Fruit fly (Drosophila melanogaster) whole organism, embryonic: ENCODE results near the gene CG43867.
A peak's percentile ranks its signal among the peaks of the same experiment; 100 is the strongest.

Source experiments
- Atf-2 ChIP-seq: fragments of 200-800 bp; sonication (Bioruptor generic); optimal IDR thresholded peaks from 2 replicates; lab custom pipeline; 2016; ENCODE audit warnings: missing biosample characterization, missing genetic modification characterization
- B-H1 ChIP-seq: fragments of 200-800 bp; sonication (Bioruptor generic); IDR thresholded peaks from 3 replicates; pipeline ENCODE4 v1.3.6; 2022; ENCODE audit warnings: missing biosample characterization, missing genetic modification characterization
- CG11247 ChIP-seq: fragments of 200-800 bp; sonication (Bioruptor generic); IDR thresholded peaks from 2 replicates; pipeline ENCODE4 v1.3.6; 2022; ENCODE audit warnings: missing biosample characterization, missing genetic modification characterization
- CG12219 ChIP-seq: fragments of 200-800 bp; sonication (Bioruptor generic); optimal IDR thresholded peaks from 3 replicates; lab custom pipeline; 2018; ENCODE audit warnings: missing biosample characterization, mild to moderate bottlenecking, missing genetic modification characterization
- CG17359 ChIP-seq: fragments of 200-800 bp; sonication (Bioruptor generic); optimal IDR thresholded peaks from 3 replicates; lab custom pipeline; 2018; ENCODE audit warnings: missing biosample characterization, mild to moderate bottlenecking, missing genetic modification characterization, moderate library complexity
- CG17612 ChIP-seq: fragments of 200-800 bp; sonication (Bioruptor generic); IDR thresholded peaks from 2 replicates; pipeline ENCODE4 v1.3.6; 2022; ENCODE audit warnings: missing biosample characterization, missing genetic modification characterization
- CG17802 ChIP-seq: fragments of 200-800 bp; sonication (Bioruptor generic); optimal IDR thresholded peaks from 2 replicates; lab custom pipeline; 2018; ENCODE audit warnings: missing biosample characterization, mild to moderate bottlenecking, missing genetic modification characterization, moderate library complexity
- CG18262 ChIP-seq: fragments of 200-800 bp; optimal IDR thresholded peaks from 3 replicates; lab custom pipeline; 2019; ENCODE audit warnings: missing biosample characterization, mild to moderate bottlenecking, missing genetic modification characterization, moderate library complexity
- CG30431 ChIP-seq: fragments of 200-800 bp; sonication (Bioruptor generic); optimal IDR thresholded peaks from 2 replicates; lab custom pipeline; 2017; ENCODE audit warnings: missing biosample characterization, missing genetic modification characterization
- CG32532 ChIP-seq: fragments of 200-800 bp; sonication (Bioruptor generic); IDR thresholded peaks from 2 replicates; pipeline ENCODE4 v1.3.6; 2022; ENCODE audit warnings: missing biosample characterization, missing genetic modification characterization
- CG32772 ChIP-seq: fragments of 200-800 bp; sonication (Bioruptor generic); IDR thresholded peaks from 2 replicates; pipeline ENCODE4 v1.3.6; 2022; ENCODE audit warnings: missing biosample characterization, missing genetic modification characterization
- CG4617 ChIP-seq: fragments of 200-800 bp; sonication (Bioruptor generic); optimal IDR thresholded peaks from 3 replicates; lab custom pipeline; 2016; ENCODE audit warnings: missing biosample characterization, missing genetic modification characterization, borderline replicate concordance
- CG6254 ChIP-seq: fragments of 200-800 bp; sonication (Bioruptor generic); optimal IDR thresholded peaks from 3 replicates; lab custom pipeline; 2017; ENCODE audit warnings: mild to moderate bottlenecking, missing biosample characterization, missing genetic modification reagents, missing genetic modification characterization
- CG6272 ChIP-seq: fragments of 200-800 bp; sonication (Bioruptor generic); IDR thresholded peaks from 2 replicates; pipeline ENCODE4 v1.3.6; 2022; ENCODE audit warnings: missing biosample characterization, missing genetic modification characterization
- CG6813 ChIP-seq: fragments of 200-800 bp; sonication (Bioruptor generic); optimal IDR thresholded peaks from 2 replicates; lab custom pipeline; 2017; ENCODE audit warnings: missing biosample characterization, missing genetic modification characterization, mild to moderate bottlenecking, moderate library complexity, missing genetic modification reagents
- CG7372 ChIP-seq: fragments of 200-800 bp; sonication (Bioruptor generic); IDR thresholded peaks from 2 replicates; pipeline ENCODE4 v1.3.6; 2022; ENCODE audit warnings: missing biosample characterization, missing genetic modification characterization
- CG7556 ChIP-seq: fragments of 200-800 bp; sonication (Bioruptor generic); optimal IDR thresholded peaks from 2 replicates; lab custom pipeline; 2017; ENCODE audit warnings: missing biosample characterization, mild to moderate bottlenecking, missing genetic modification characterization
- CG7839 ChIP-seq: fragments of 200-800 bp; sonication (Bioruptor generic); optimal IDR thresholded peaks from 3 replicates; lab custom pipeline; 2018; ENCODE audit warnings: missing biosample characterization, mild to moderate bottlenecking, missing genetic modification characterization, moderate library complexity
- CG8290 ChIP-seq, 3 experiments: fragments of 200-800 bp; sonication (Bioruptor generic); optimal IDR thresholded peaks; 2 replicates each; lab custom pipeline; 2016 to 2019; ENCODE audit warnings: missing biosample characterization in 3 of 3, missing genetic modification characterization in 3 of 3, mild to moderate bottlenecking in 2 of 3, moderate library complexity in 1 of 3
- CG9215 ChIP-seq: fragments of 200-800 bp; sonication (Bioruptor generic); IDR thresholded peaks from 2 replicates; pipeline ENCODE4 v1.3.6; 2022; ENCODE audit warnings: missing biosample characterization, missing genetic modification characterization
- CkIIα-i1 ChIP-seq: fragments of 200-800 bp; sonication (Bioruptor generic); IDR thresholded peaks from 2 replicates; pipeline ENCODE4 v1.3.6; 2022; ENCODE audit warnings: missing biosample characterization, missing genetic modification characterization
- Dfd ChIP-seq, 2 experiments: fragments of >200 bp; optimal IDR thresholded peaks; 2 replicates each; lab custom pipeline; 2017; ENCODE audit warnings: missing biosample characterization in 2 of 2, missing genetic modification characterization in 2 of 2
- Dip3 ChIP-seq: fragments of 200-800 bp; sonication (Bioruptor generic); optimal IDR thresholded peaks from 3 replicates; lab custom pipeline; 2016; ENCODE audit warnings: missing biosample characterization, missing genetic modification characterization
- Ets65A ChIP-seq: fragments of 200-800 bp; sonication (Bioruptor generic); peaks from one replicate; lab custom pipeline; 2016; ENCODE audit warnings: missing biosample characterization, missing genetic modification characterization
- Gug ChIP-seq: fragments of 200-800 bp; sonication (Bioruptor generic); IDR thresholded peaks from 4 replicates; pipeline ENCODE4 v1.3.6; 2022; ENCODE audit warnings: missing biosample characterization, missing genetic modification characterization
- HmgZ ChIP-seq: fragments of 200-800 bp; sonication (Bioruptor generic); optimal IDR thresholded peaks from 2 replicates; lab custom pipeline; 2018; ENCODE audit warnings: missing biosample characterization, mild to moderate bottlenecking, missing genetic modification characterization
- NC2α ChIP-seq: fragments of 200-800 bp; sonication (Bioruptor generic); optimal IDR thresholded peaks from 2 replicates; lab custom pipeline; 2016; ENCODE audit warnings: missing biosample characterization, missing genetic modification characterization
- NFAT ChIP-seq: fragments of 200-800 bp; sonication (Bioruptor generic); IDR thresholded peaks from 2 replicates; pipeline ENCODE4 v1.3.6; 2022; ENCODE audit warnings: missing biosample characterization, missing genetic modification characterization
- Neu2 ChIP-seq: fragments of 200-800 bp; sonication (Bioruptor generic); optimal IDR thresholded peaks from 3 replicates; lab custom pipeline; 2016; ENCODE audit warnings: missing biosample characterization, missing genetic modification characterization, borderline replicate concordance
- Poxn ChIP-seq: fragments of 200-800 bp; sonication (Bioruptor generic); IDR thresholded peaks from 2 replicates; pipeline ENCODE4 v1.3.6; 2022; ENCODE audit warnings: missing biosample characterization, missing genetic modification characterization
- Sry-β ChIP-seq: fragments of 200-800 bp; sonication (Bioruptor generic); optimal IDR thresholded peaks from 2 replicates; lab custom pipeline; 2018; ENCODE audit warnings: missing biosample characterization, mild to moderate bottlenecking, missing genetic modification characterization, moderate library complexity
- TFAM ChIP-seq: fragments of 200-800 bp; sonication (Bioruptor generic); optimal IDR thresholded peaks from 2 replicates; lab custom pipeline; 2017; ENCODE audit warnings: missing biosample characterization, missing genetic modification characterization, inconsistent platforms
- ab ChIP-seq: fragments of 200-800 bp; sonication (Bioruptor generic); optimal IDR thresholded peaks from 2 replicates; lab custom pipeline; 2016; ENCODE audit warnings: missing biosample characterization, missing genetic modification characterization
- abd-A ChIP-seq: fragments of 200-800 bp; sonication (Bioruptor generic); optimal IDR thresholded peaks from 3 replicates; lab custom pipeline; 2019; ENCODE audit warnings: missing biosample characterization, mild to moderate bottlenecking, missing genetic modification characterization, moderate library complexity
- amos ChIP-seq: fragments of 200-800 bp; sonication (Bioruptor generic); IDR thresholded peaks from 2 replicates; pipeline ENCODE4 v1.3.6; 2022; ENCODE audit warnings: missing biosample characterization, missing genetic modification characterization; ENCODE audit not compliant: partially characterized antibody
- ase ChIP-seq: fragments of 200-800 bp; sonication (Bioruptor generic); IDR thresholded peaks from 3 replicates; pipeline ENCODE4 v1.3.6; 2022; ENCODE audit warnings: missing biosample characterization, missing genetic modification characterization
- bcd ChIP-seq: fragments of 200-800 bp; sonication (Bioruptor generic); optimal IDR thresholded peaks from 2 replicates; lab custom pipeline; 2017; ENCODE audit warnings: missing biosample characterization, mild to moderate bottlenecking, missing genetic modification characterization
- cas ChIP-seq: fragments of 200-800 bp; sonication (Bioruptor generic); IDR thresholded peaks from 2 replicates; pipeline ENCODE4 v1.3.6; 2022; ENCODE audit warnings: missing biosample characterization, missing genetic modification characterization
- caup ChIP-seq: fragments of 200-800 bp; sonication (Bioruptor generic); optimal IDR thresholded peaks from 3 replicates; lab custom pipeline; 2017; ENCODE audit warnings: missing biosample characterization, mild to moderate bottlenecking, missing genetic modification characterization, moderate library complexity; ENCODE audit not compliant: severe bottlenecking
- chinmo ChIP-seq: fragments of 200-800 bp; sonication (Bioruptor generic); IDR thresholded peaks from 4 replicates; pipeline ENCODE4 v1.3.6; 2022; ENCODE audit warnings: missing biosample characterization, missing genetic modification characterization; ENCODE audit not compliant: partially characterized antibody
- chn ChIP-seq: fragments of 200-800 bp; sonication (Bioruptor generic); optimal IDR thresholded peaks from 2 replicates; lab custom pipeline; 2016; ENCODE audit warnings: missing biosample characterization, missing genetic modification characterization
- emc ChIP-seq: fragments of 200-800 bp; sonication (Bioruptor generic); optimal IDR thresholded peaks from 2 replicates; lab custom pipeline; 2016; ENCODE audit warnings: missing biosample characterization, missing genetic modification characterization
- eve ChIP-seq, 2 experiments: fragments of >200 bp; optimal IDR thresholded peaks; 2 replicates each; lab custom pipeline; 2017; ENCODE audit warnings: missing biosample characterization in 2 of 2, missing genetic modification characterization in 2 of 2
- gem ChIP-seq: fragments of 200-800 bp; sonication (Bioruptor generic); optimal IDR thresholded peaks from 2 replicates; lab custom pipeline; 2019; ENCODE audit warnings: missing biosample characterization, mild to moderate bottlenecking, missing genetic modification characterization, moderate library complexity
- ham ChIP-seq: fragments of 200-800 bp; sonication (Bioruptor generic); IDR thresholded peaks from 2 replicates; pipeline ENCODE4 v1.3.6; 2022; ENCODE audit warnings: missing biosample characterization, missing genetic modification characterization
- klu ChIP-seq: fragments of 200-800 bp; sonication (Bioruptor generic); IDR thresholded peaks from 2 replicates; pipeline ENCODE4 v1.3.6; 2022; ENCODE audit warnings: missing biosample characterization, missing genetic modification characterization
- maf-S ChIP-seq: fragments of 200-800 bp; sonication (Bioruptor generic); optimal IDR thresholded peaks from 2 replicates; lab custom pipeline; 2016; ENCODE audit warnings: missing biosample characterization, missing genetic modification characterization
- onecut ChIP-seq: fragments of 200-800 bp; sonication (Bioruptor generic); IDR thresholded peaks from 2 replicates; pipeline ENCODE4 v1.3.6; 2022; ENCODE audit warnings: missing biosample characterization, missing genetic modification characterization
- pros ChIP-seq: fragments of 200-800 bp; sonication (Bioruptor generic); optimal IDR thresholded peaks from 3 replicates; lab custom pipeline; 2019; ENCODE audit warnings: missing biosample characterization, mild to moderate bottlenecking, missing genetic modification characterization, moderate library complexity
- sim ChIP-seq: fragments of 200-800 bp; sonication (Bioruptor generic); IDR thresholded peaks from 2 replicates; pipeline ENCODE4 v1.3.6; 2022; ENCODE audit warnings: missing biosample characterization, missing genetic modification characterization
- vvl ChIP-seq: fragments of 200-800 bp; sonication (Bioruptor generic); IDR thresholded peaks from 2 replicates; pipeline ENCODE4 v1.3.6; 2022; ENCODE audit warnings: missing biosample characterization, missing genetic modification characterization

The CG43867 gene

dm6 chrX:769639-770124 lies 158.1 kb downstream of the CG43867 start, which contains the start of gene fz3 (continued):
- TF ChIP-seq Sry-β (peak; percentile 9), CG7556 (GFP tag; lab: Kevin White, UChicago) (no peak), Dip3 (no peak), maf-S (no peak), CG6272 (GFP tag; lab: Robert Waterston, UW) (no peak), CG32532 (GFP tag; lab: Robert Waterston, UW) (no peak), CG17612 (GFP tag; lab: Robert Waterston, UW) (no peak), CG17802 (tag; lab: Kevin White, UChicago) (no peak), CG4617 (GFP tag; lab: Kevin White, UChicago) (no peak), CG12219 (GFP tag; lab: Kevin White, UChicago) (no peak), sim (GFP tag; lab: Robert Waterston, UW) (no peak), CG32772 (GFP tag; lab: Robert Waterston, UW) (no peak), ham (GFP tag; lab: Robert Waterston, UW) (no peak), pros (GFP tag; lab: Kevin White, UChicago) (no peak), HmgZ (tag; lab: Kevin White, UChicago) (peak; percentile 41), CG17359 (tag; lab: Kevin White, UChicago) (peak; percentile 29), ase (GFP tag; lab: Robert Waterston, UW) (no peak), klu (GFP tag; lab: Robert Waterston, UW) (no peak), amos (peak; percentile 89), CG18262 (peak; percentile 37), CkIIα-i1 (no peak), Poxn (GFP tag; lab: Robert Waterston, UW) (no peak), CG9215 (GFP tag; lab: Robert Waterston, UW) (no peak), gem (tag; lab: Kevin White, UChicago) (peak; percentile 5), CG30431 (no peak), Neu2 (GFP tag; lab: Kevin White, UChicago) (no peak), Gug (GFP tag; lab: Robert Waterston, UW) (no peak), Atf-2 (GFP tag; lab: Kevin White, UChicago) (no peak), ab (GFP tag; lab: Kevin White, UChicago) (no peak), Ets65A (GFP tag; lab: Kevin White, UChicago) (peak; percentile 48), CG8290 (GFP tag; optimal IDR thresholded peaks at IDR 0.05; lab: Kevin White, UChicago) (no peak), CG8290 (tag; optimal IDR thresholded peaks at IDR 0.05; lab: Kevin White, UChicago) (peak in 1 of 2 experiments; percentile 76)

DNA sequence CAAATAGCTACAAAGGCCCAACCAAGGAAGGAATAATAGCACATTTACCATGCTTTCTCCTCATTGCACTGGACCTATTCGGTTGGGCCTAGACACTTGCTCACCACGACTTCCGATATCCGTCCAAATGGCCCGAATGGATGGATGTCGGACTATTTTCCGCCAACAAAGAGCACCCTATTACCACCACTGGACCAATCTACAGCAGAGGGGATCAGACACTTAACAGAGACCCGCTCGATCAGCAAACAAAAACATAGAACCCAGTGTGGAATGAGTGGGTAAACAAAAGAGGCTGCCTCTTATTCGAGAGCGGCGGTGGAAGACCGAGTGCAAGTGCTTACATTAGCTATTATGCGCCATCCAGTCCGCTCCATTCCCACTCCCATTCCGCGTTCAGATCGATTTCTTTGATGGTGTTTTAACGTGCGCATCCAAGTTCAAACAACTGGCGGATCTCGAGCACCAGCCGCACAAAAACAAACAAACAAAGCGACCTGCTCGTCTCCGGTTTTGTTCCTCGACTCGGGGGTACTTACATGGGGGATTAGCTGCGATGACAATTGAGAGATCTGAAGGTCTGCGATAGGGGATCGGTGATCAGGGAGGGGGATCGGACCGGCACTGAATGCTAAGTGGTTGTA lies 159.2 kb downstream of the CG43867 start:
- no peak for TF ChIP-seq onecut (GFP tag; lab: Robert Waterston, UW)
- TF ChIP-seq CG7839 (tag; lab: Kevin White, UChicago): no peak
- no peak for TF ChIP-seq chn (GFP tag; lab: Kevin White, UChicago)
- no peak for TF ChIP-seq B-H1 (GFP tag; lab: Robert Waterston, UW)
- 0 out of 2 replicates have a peak, but pooled peaks have one; percentile 16 for TF ChIP-seq vvl (GFP tag; lab: Robert Waterston, UW)
- TF ChIP-seq Dfd (GFP tag; optimal IDR thresholded peaks at IDR 0.05; lab: Kevin White, UChicago): no peak
- no peak for TF ChIP-seq bcd
- no peak for TF ChIP-seq cas (GFP tag; lab: Robert Waterston, UW)
- no peak for TF ChIP-seq emc
- TF ChIP-seq NC2α (GFP tag; lab: Kevin White, UChicago): no peak
- peak; percentile 44 for TF ChIP-seq CG6813
- no peak for TF ChIP-seq CG32772 (GFP tag; lab: Robert Waterston, UW)
- no peak for TF ChIP-seq CG7372 (GFP tag; lab: Robert Waterston, UW)
- no peak for TF ChIP-seq abd-A
- no peak for TF ChIP-seq caup (GFP tag; lab: Kevin White, UChicago)
- TF ChIP-seq NFAT (GFP tag; lab: Robert Waterston, UW): no peak
- 0 out of 4 replicates have a peak, but pooled peaks have one; percentile 20 for TF ChIP-seq chinmo (GFP tag; lab: Robert Waterston, UW)
- TF ChIP-seq eve (GFP tag; optimal IDR thresholded peaks at IDR 0.05; lab: Kevin White, UChicago): no peak
- no peak for TF ChIP-seq CG11247 (GFP tag; lab: Robert Waterston, UW)
- no peak for TF ChIP-seq maf-S
- TF ChIP-seq CG6254: peak; percentile 97
- no peak for TF ChIP-seq TFAM (GFP tag; lab: Kevin White, UChicago)
